Worm (Caenorhabditis elegans) whole organism, L4/young adult: ENCODE measurements around the gene F20A1.2.

Experiments used
- W03F9.2 ChIP-seq: fragments of 150-350 bp; optimal IDR thresholded peaks from 2 replicates; lab custom pipeline; 2014; ENCODE audit warnings: missing biosample characterization, missing genetic modification characterization
- him-1 ChIP-seq: sonication (generic microtip); optimal IDR thresholded peaks from 2 replicates; lab custom pipeline; 2016; ENCODE audit warnings: missing genotype, missing genetic modification reagents, missing genetic modification characterization, missing compliant biosample characterization

DNA sequence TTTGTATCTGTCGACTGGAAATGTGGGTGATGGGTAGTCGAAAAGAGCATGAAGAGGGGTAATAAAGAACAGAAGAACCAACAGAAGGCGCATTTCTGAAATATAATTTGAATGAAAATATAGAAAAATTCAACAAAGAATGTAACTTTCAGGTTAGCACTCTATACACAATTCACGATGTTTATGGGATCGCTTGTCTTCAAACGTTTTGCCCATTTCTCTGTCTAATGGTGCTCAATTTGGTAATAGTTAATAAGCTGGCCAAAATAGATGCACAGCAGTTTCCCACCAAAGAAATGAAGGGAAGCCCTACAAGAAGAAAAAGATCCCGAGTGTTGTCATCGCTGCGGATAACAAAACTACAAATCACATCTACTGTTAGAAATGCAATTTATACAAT lies 1.4 kb downstream of the F20A1.2 start, which contains the start of gene F20A1.8:
- TF ChIP-seq him-1 (tag; lab: Kevin White, UChicago) (no peak), W03F9.2 (tag; lab: Kevin White, UChicago) (no peak)
